Fruit fly (Drosophila melanogaster) whole organism, prepupa: ENCODE data around the gene CG14082.

ENCODE experiments used
- Blimp-1 ChIP-seq: fragments of 200-800 bp; sonication (Bioruptor generic); optimal IDR thresholded peaks from 3 replicates; lab custom pipeline; 2017; ENCODE audit warnings: missing biosample characterization, missing genetic modification characterization, mild to moderate bottlenecking, moderate library complexity, missing genetic modification reagents
- CG10631 ChIP-seq: fragments of 200-800 bp; sonication (Bioruptor generic); optimal IDR thresholded peaks from 2 replicates; lab custom pipeline; 2016; ENCODE audit warnings: missing biosample characterization, missing genetic modification characterization
- CG11902 ChIP-seq: fragments of 200-800 bp; sonication (Bioruptor generic); optimal IDR thresholded peaks from 3 replicates; lab custom pipeline; 2016; ENCODE audit warnings: missing biosample characterization, missing genetic modification characterization
- CG4318 ChIP-seq: fragments of 200-800 bp; sonication (Bioruptor generic); optimal IDR thresholded peaks from 3 replicates; lab custom pipeline; 2017; ENCODE audit warnings: missing biosample characterization, mild to moderate bottlenecking, missing genetic modification characterization
- CG6163 ChIP-seq: fragments of 200-800 bp; sonication (Bioruptor generic); IDR thresholded peaks from 3 replicates; pipeline ENCODE4 v1.3.6; 2022; ENCODE audit warnings: missing biosample characterization, missing genetic modification characterization
- CG6792 ChIP-seq: fragments of 200-800 bp; sonication (Bioruptor generic); optimal IDR thresholded peaks from 3 replicates; lab custom pipeline; 2016; ENCODE audit warnings: missing biosample characterization, missing genetic modification characterization
- CG6808 ChIP-seq: fragments of 200-800 bp; sonication (Bioruptor generic); optimal IDR thresholded peaks from 3 replicates; lab custom pipeline; 2017; ENCODE audit warnings: missing biosample characterization, missing genetic modification characterization, mild to moderate bottlenecking, moderate library complexity, missing genetic modification reagents
- CG6854 ChIP-seq: fragments of 200-800 bp; sonication (Bioruptor generic); optimal IDR thresholded peaks from 2 replicates; lab custom pipeline; 2017; ENCODE audit warnings: missing biosample characterization, mild to moderate bottlenecking, missing genetic modification characterization
- Eip75B ChIP-seq: fragments of 200-800 bp; sonication (Bioruptor generic); optimal IDR thresholded peaks from 3 replicates; lab custom pipeline; 2016; ENCODE audit warnings: missing biosample characterization, missing genetic modification characterization
- Eip78C ChIP-seq: fragments of 200-800 bp; sonication (Bioruptor generic); peaks from one replicate; lab custom pipeline; 2016; ENCODE audit warnings: missing biosample characterization, missing genetic modification characterization
- Eip93F ChIP-seq: fragments of 200-800 bp; sonication (Bioruptor generic); optimal IDR thresholded peaks from 2 replicates; lab custom pipeline; 2016; ENCODE audit warnings: missing biosample characterization, mild to moderate bottlenecking, missing genetic modification characterization
- Met ChIP-seq: fragments of 200-800 bp; sonication (Bioruptor generic); optimal IDR thresholded peaks from 3 replicates; lab custom pipeline; 2016; ENCODE audit warnings: missing biosample characterization, missing genetic modification characterization
- Smox ChIP-seq: fragments of 200-800 bp; sonication (Bioruptor generic); optimal IDR thresholded peaks from 3 replicates; lab custom pipeline; 2016; ENCODE audit warnings: missing biosample characterization, missing genetic modification characterization
- Sox102F ChIP-seq: fragments of 200-800 bp; sonication (Bioruptor generic); optimal IDR thresholded peaks from 2 replicates; lab custom pipeline; 2016; ENCODE audit warnings: missing biosample characterization, mild to moderate bottlenecking, missing genetic modification characterization
- Sox14 ChIP-seq: fragments of 200-800 bp; sonication (Bioruptor generic); optimal IDR thresholded peaks from 3 replicates; lab custom pipeline; 2016; ENCODE audit warnings: missing biosample characterization, missing genetic modification characterization
- dac ChIP-seq: fragments of 200-800 bp; sonication (Bioruptor generic); optimal IDR thresholded peaks from 2 replicates; lab custom pipeline; 2017; ENCODE audit warnings: missing biosample characterization, mild to moderate bottlenecking, missing genetic modification characterization
- fd85E ChIP-seq: fragments of 200-800 bp; sonication (Bioruptor generic); optimal IDR thresholded peaks from 3 replicates; lab custom pipeline; 2016; ENCODE audit warnings: missing biosample characterization, missing genetic modification characterization
- lz ChIP-seq: fragments of 200-800 bp; sonication (Bioruptor generic); optimal IDR thresholded peaks from 3 replicates; lab custom pipeline; 2016; ENCODE audit warnings: missing biosample characterization, missing genetic modification characterization
- spab ChIP-seq: fragments of 200-800 bp; sonication (Bioruptor generic); optimal IDR thresholded peaks from 2 replicates; lab custom pipeline; 2017; ENCODE audit warnings: missing biosample characterization, mild to moderate bottlenecking, missing genetic modification characterization, missing genetic modification reagents
- svp ChIP-seq: fragments of 200-800 bp; sonication (Bioruptor generic); peaks from one replicate; lab custom pipeline; 2016; ENCODE audit warnings: missing biosample characterization, missing genetic modification characterization

The CG14082 gene

DNA sequence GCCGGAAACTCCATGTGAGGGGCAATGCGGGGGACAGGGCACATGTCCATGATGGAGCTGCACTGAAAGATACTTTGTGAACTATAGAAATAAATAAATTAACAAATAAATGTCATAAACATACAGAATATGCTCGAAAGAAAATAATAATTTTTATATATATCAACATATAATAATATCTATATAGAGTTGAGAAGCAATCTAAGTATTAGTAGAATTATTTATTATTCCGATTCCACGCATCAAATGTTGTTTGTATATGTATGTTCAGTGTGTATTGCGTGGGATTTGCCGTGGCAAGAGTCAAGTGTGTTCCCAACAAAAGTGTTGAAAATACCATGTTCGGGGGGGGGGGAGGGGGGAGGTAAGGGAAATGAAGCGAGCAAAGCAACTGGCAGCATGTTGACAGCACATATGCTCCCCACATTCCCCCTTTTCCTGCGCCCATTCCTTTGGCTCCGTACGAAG lies 81.9 kb downstream of the CG14082 start (continued):
- TF ChIP-seq CG6163 (GFP tag; lab: Robert Waterston, UW) (0 out of 3 replicates have a peak, but pooled peaks have one; percentile 8), CG6808 (GFP tag; lab: Kevin White, UChicago) (peak; percentile 33), Eip93F (GFP tag; lab: Kevin White, UChicago) (no peak), CG11902 (GFP tag; lab: Kevin White, UChicago) (no peak), CG6792 (peak; percentile 31), Smox (GFP tag; lab: Kevin White, UChicago) (no peak), Met (GFP tag; lab: Kevin White, UChicago) (peak; percentile 12), CG6854 (no peak), CG4318 (no peak), Eip75B (GFP tag; lab: Kevin White, UChicago) (no peak), spab (GFP tag; lab: Kevin White, UChicago) (no peak), svp (GFP tag; lab: Kevin White, UChicago) (peak; percentile 50), dac (GFP tag; lab: Kevin White, UChicago) (no peak), Eip78C (GFP tag; lab: Kevin White, UChicago) (peak; percentile 68), CG10631 (peak; percentile 38), Sox14 (GFP tag; lab: Kevin White, UChicago) (no peak), Sox102F (GFP tag; lab: Kevin White, UChicago) (peak; percentile 24), fd85E (GFP tag; lab: Kevin White, UChicago) (no peak), Blimp-1 (no peak), lz (GFP tag; lab: Kevin White, UChicago) (no peak)
